Worm (Caenorhabditis elegans): Measurements from ENCODE around the gene F53A9.9.

The F53A9.9 gene

ce11 chrX:8704830-8705229 lies 15.7 kb downstream of the F53A9.9 start:
- TF ChIP-seq F26F4.8 (GFP tag; conservative IDR thresholded peaks at IDR 0.05) (no peak), gei-8 (GFP tag; optimal IDR thresholded peaks at IDR 0.05) (no peak), aha-1 (tag) (peak; percentile 90)

- TF ChIP-seq nhr-111 (GFP tag; optimal IDR thresholded peaks at IDR 0.05) (no peak), madf-5 (GFP tag; IDR thresholded peaks at IDR 0.05) (no peak), ztf-7 (tag; optimal IDR thresholded peaks at IDR 0.05) (no peak), vab-7 (GFP tag; IDR thresholded peaks at IDR 0.05) (no peak), tra-1 (GFP tag; IDR thresholded peaks at IDR 0.05) (no peak), hmg-1.1 (GFP tag; IDR thresholded peaks at IDR 0.05) (no peak), dpl-1 (GFP tag; optimal IDR thresholded peaks at IDR 0.05) (no peak), egl-27 (tag; optimal IDR thresholded peaks at IDR 0.05) (no peak), fos-1 (tag; optimal IDR thresholded peaks at IDR 0.05) (no peak), arid-1 (GFP tag; conservative IDR thresholded peaks at IDR 0.05) (no peak), daf-12 (tag; optimal IDR thresholded peaks at IDR 0.05) (no peak), ZK546.5 (tag; optimal IDR thresholded peaks at IDR 0.05) (no peak), daf-19 (GFP tag; conservative IDR thresholded peaks at IDR 0.05) (no peak), ctbp-1 (GFP tag; IDR thresholded peaks at IDR 0.05) (no peak), dve-1 (tag; optimal IDR thresholded peaks at IDR 0.05; ENCODE audit: insufficient read depth) (no peak), Y48G9A.11 (GFP tag; IDR thresholded peaks at IDR 0.05) (no peak), nhr-41 (GFP tag; IDR thresholded peaks at IDR 0.05) (no peak), fkh-10 (GFP tag; optimal IDR thresholded peaks at IDR 0.05) (no peak), zip-2 (tag; optimal IDR thresholded peaks at IDR 0.05) (no peak), rbr-2 (tag; optimal IDR thresholded peaks at IDR 0.05) (no peak)
Measured at ce11 chrX:8703664-8704356, 16.7 kb downstream of the F53A9.9 start, which contains the start of gene jbts-14. TSS of gene jbts-14 (plus strand) at chrX:8704306.

- TF ChIP-seq nhr-6 (tag; optimal IDR thresholded peaks at IDR 0.05) (no peak), fkh-10 (GFP tag; optimal IDR thresholded peaks at IDR 0.05) (no peak), F10B5.3 (tag; optimal IDR thresholded peaks at IDR 0.05) (no peak), vab-7 (GFP tag; IDR thresholded peaks at IDR 0.05) (no peak), duxl-1 (tag; optimal IDR thresholded peaks at IDR 0.05; ENCODE audit: poor library complexity) (no peak), zip-11 (GFP tag; IDR thresholded peaks at IDR 0.05) (no peak), egl-43 (GFP tag; IDR thresholded peaks at IDR 0.05) (no peak), nhr-10 (tag; optimal IDR thresholded peaks at IDR 0.05) (no peak), rbr-2 (tag; optimal IDR thresholded peaks at IDR 0.05) (no peak)
Measured at ce11 chrX:8697517-8697916, 23.0 kb downstream of the F53A9.9 start, which contains the start of gene frpr-8. TSS of gene frpr-8 (plus strand) at chrX:8697817.

- TF ChIP-seq dpl-1 (GFP tag; optimal IDR thresholded peaks at IDR 0.05) (no peak), duxl-1 (tag; optimal IDR thresholded peaks at IDR 0.05; ENCODE audit: poor library complexity) (no peak), hlh-30 (tag; optimal IDR thresholded peaks at IDR 0.05; ENCODE audit: insufficient read depth) (no peak), daf-16 (GFP tag; optimal IDR thresholded peaks at IDR 0.05) (no peak), daf-16 (tag; optimal IDR thresholded peaks at IDR 0.05) (no peak), set-16 (GFP tag; IDR thresholded peaks at IDR 0.05) (no peak), R02D3.7 (tag; optimal IDR thresholded peaks at IDR 0.05) (no peak)
Measured at ce11 chrX:8681600-8681999, 39.0 kb downstream of the F53A9.9 start, which contains the start of gene K09E2.1. TSS of gene K09E2.1 (plus strand) at chrX:8681900.

- TF ChIP-seq php-3 (GFP tag; IDR thresholded peaks at IDR 0.05) (no peak), nhr-28 (tag; optimal IDR thresholded peaks at IDR 0.05) (peak; percentile 58), unc-62 (GFP tag; optimal IDR thresholded peaks at IDR 0.05 in 1 of 2) (peak in 1 of 2 experiments; percentile 37), unc-62 (tag; optimal IDR thresholded peaks at IDR 0.05) (no peak), dve-1 (tag; optimal IDR thresholded peaks at IDR 0.05; ENCODE audit: insufficient read depth) (no peak), nhr-48 (tag; optimal IDR thresholded peaks at IDR 0.05) (no peak), hlh-30 (tag; optimal IDR thresholded peaks at IDR 0.05; ENCODE audit: insufficient read depth) (peak; percentile 64), nhr-76 (tag; optimal IDR thresholded peaks at IDR 0.05) (no peak), lin-39 (tag; optimal IDR thresholded peaks at IDR 0.05) (no peak), lin-38 (GFP tag; IDR thresholded peaks at IDR 0.05) (no peak), vab-7 (GFP tag; IDR thresholded peaks at IDR 0.05) (no peak), snpc-1.2 (GFP tag; IDR thresholded peaks at IDR 0.05) (no peak), nhr-42 (GFP tag; IDR thresholded peaks at IDR 0.05) (no peak), lin-15B (tag; optimal IDR thresholded peaks at IDR 0.05) (no peak), mxl-3 (GFP tag; optimal IDR thresholded peaks at IDR 0.05) (no peak)
Measured at ce11 chrX:8677873-8678272, 42.7 kb downstream of the F53A9.9 start.

All from whole organism, L4 larva.